Worm (Caenorhabditis elegans) whole organism, mixed stage, embryonic: ENCODE data around the gene F09F7.5.

Source experiments
- M03D4.4 ChIP-seq: sonication (generic microtip); optimal IDR thresholded peaks from 2 replicates; lab custom pipeline; 2017; ENCODE audit warnings: mild to moderate bottlenecking, missing genetic modification characterization, missing compliant biosample characterization
- bed-3 ChIP-seq: fragments of 200-800 bp; sonication (Bioruptor generic); optimal IDR thresholded peaks from 3 replicates; lab custom pipeline; 2018; ENCODE audit warnings: mild to moderate bottlenecking, missing genetic modification characterization, moderate library complexity, missing compliant biosample characterization
- blmp-1 ChIP-seq: fragments of 150-350 bp; optimal IDR thresholded peaks from 2 replicates; lab custom pipeline; 2014; ENCODE audit warnings: missing biosample characterization, missing genetic modification characterization
- ceh-39 ChIP-seq: fragments of 150-350 bp; optimal IDR thresholded peaks from 2 replicates; lab custom pipeline; 2014; ENCODE audit warnings: missing biosample characterization, missing genetic modification characterization
- ceh-43 ChIP-seq: fragments of 200-800 bp; sonication (Bioruptor generic); optimal IDR thresholded peaks from 2 replicates; lab custom pipeline; 2018; ENCODE audit warnings: mild to moderate bottlenecking, missing genetic modification characterization, moderate library complexity, missing compliant biosample characterization
- ceh-83 ChIP-seq: fragments of 200-800 bp; sonication (Bioruptor generic); optimal IDR thresholded peaks from 2 replicates; lab custom pipeline; 2018; ENCODE audit warnings: mild to moderate bottlenecking, missing genetic modification characterization, missing compliant biosample characterization
- ces-1 ChIP-seq: fragments of 150-350 bp; optimal IDR thresholded peaks from 2 replicates; lab custom pipeline; 2014; ENCODE audit warnings: missing biosample characterization, missing genetic modification reagents, missing genetic modification characterization
- cnd-1 ChIP-seq: fragments of 200-800 bp; sonication (Bioruptor generic); optimal IDR thresholded peaks from 2 replicates; lab custom pipeline; 2018; ENCODE audit warnings: mild to moderate bottlenecking, missing genetic modification characterization, missing compliant biosample characterization
- drap-1 ChIP-seq: fragments of 200-800 bp; sonication (Bioruptor generic); optimal IDR thresholded peaks from 3 replicates; lab custom pipeline; 2018; ENCODE audit warnings: mild to moderate bottlenecking, missing genetic modification characterization, missing compliant biosample characterization
- elt-1 ChIP-seq: sonication (generic microtip); optimal IDR thresholded peaks from 2 replicates; lab custom pipeline; 2017; ENCODE audit warnings: missing genetic modification characterization, mild to moderate bottlenecking, missing compliant biosample characterization, antibody characterized with exemption, moderate library complexity, borderline replicate concordance; ENCODE audit not compliant: insufficient read depth
- elt-3 ChIP-seq: fragments of 150-350 bp; optimal IDR thresholded peaks from 2 replicates; lab custom pipeline; 2014; ENCODE audit warnings: missing biosample characterization, missing genetic modification characterization
- flh-1 ChIP-seq: fragments of 200-800 bp; sonication (Bioruptor generic); optimal IDR thresholded peaks from 2 replicates; lab custom pipeline; 2018; ENCODE audit warnings: mild to moderate bottlenecking, missing genetic modification characterization, moderate library complexity, missing compliant biosample characterization
- ham-2 ChIP-seq: fragments of 200-800 bp; sonication (Bioruptor generic); optimal IDR thresholded peaks from 2 replicates; lab custom pipeline; 2018; ENCODE audit warnings: mild to moderate bottlenecking, missing genetic modification characterization, missing compliant biosample characterization
- hlh-1 ChIP-seq: fragments of 150-350 bp; optimal IDR thresholded peaks from 2 replicates; lab custom pipeline; 2014; ENCODE audit warnings: missing biosample characterization, missing genetic modification reagents, missing genetic modification characterization
- lin-13 ChIP-seq: fragments of 150-350 bp; optimal IDR thresholded peaks from 2 replicates; lab custom pipeline; 2014; ENCODE audit warnings: missing biosample characterization, missing genetic modification characterization
- mab-5 ChIP-seq: fragments of 150-350 bp; optimal IDR thresholded peaks from 2 replicates; lab custom pipeline; 2014; ENCODE audit warnings: missing biosample characterization, missing genetic modification characterization
- mep-1 ChIP-seq: fragments of 150-350 bp; optimal IDR thresholded peaks from 2 replicates; lab custom pipeline; 2017; ENCODE audit warnings: missing biosample characterization, missing genetic modification reagents, missing genetic modification characterization, inconsistent platforms
- mls-2 ChIP-seq: sonication (generic microtip); optimal IDR thresholded peaks from 2 replicates; lab custom pipeline; 2016; ENCODE audit warnings: mild to moderate bottlenecking, missing genetic modification characterization, moderate library complexity, missing compliant biosample characterization
- nhr-12 ChIP-seq: fragments of 150-350 bp; optimal IDR thresholded peaks from 2 replicates; lab custom pipeline; 2014; ENCODE audit warnings: missing biosample characterization, missing genetic modification characterization
- nhr-2 ChIP-seq: fragments of 150-350 bp; optimal IDR thresholded peaks from 2 replicates; lab custom pipeline; 2014; ENCODE audit warnings: missing biosample characterization, missing genetic modification characterization
- nhr-237 ChIP-seq: fragments of 150-350 bp; optimal IDR thresholded peaks from 2 replicates; lab custom pipeline; 2014; ENCODE audit warnings: missing biosample characterization, missing genetic modification characterization
- nhr-28 ChIP-seq: fragments of 150-350 bp; optimal IDR thresholded peaks from 2 replicates; lab custom pipeline; 2014; ENCODE audit warnings: missing biosample characterization, missing genetic modification characterization
- sem-2 ChIP-seq: fragments of 200-800 bp; sonication (Bioruptor generic); optimal IDR thresholded peaks from 2 replicates; lab custom pipeline; 2018; ENCODE audit warnings: mild to moderate bottlenecking, missing genetic modification characterization, missing compliant biosample characterization
- snpc-4 ChIP-seq: fragments of 150-350 bp; optimal IDR thresholded peaks from 2 replicates; lab custom pipeline; 2014; ENCODE audit warnings: missing biosample characterization, missing genetic modification characterization
- sptf-1 ChIP-seq: sonication (generic microtip); optimal IDR thresholded peaks from 2 replicates; lab custom pipeline; 2017; ENCODE audit warnings: mild to moderate bottlenecking, missing genetic modification characterization, moderate library complexity, missing compliant biosample characterization
- tbx-8 ChIP-seq: fragments of 200-800 bp; sonication (Bioruptor generic); optimal IDR thresholded peaks from 2 replicates; lab custom pipeline; 2018; ENCODE audit warnings: mild to moderate bottlenecking, missing genetic modification characterization, moderate library complexity, missing compliant biosample characterization
- unc-120 ChIP-seq: sonication (generic microtip); optimal IDR thresholded peaks from 2 replicates; lab custom pipeline; 2017; ENCODE audit warnings: missing genetic modification characterization, missing compliant biosample characterization; ENCODE audit not compliant: poor library complexity, severe bottlenecking
- unc-39 ChIP-seq: fragments of 150-350 bp; optimal IDR thresholded peaks from 2 replicates; lab custom pipeline; 2014; ENCODE audit warnings: missing biosample characterization, missing genetic modification characterization
- unc-62 ChIP-seq: fragments of 150-350 bp; optimal IDR thresholded peaks from 2 replicates; lab custom pipeline; 2014; ENCODE audit warnings: missing biosample characterization, missing genetic modification reagents, missing genetic modification characterization
- zip-8 ChIP-seq: fragments of 150-350 bp; optimal IDR thresholded peaks from 2 replicates; lab custom pipeline; 2014; ENCODE audit warnings: missing biosample characterization, missing genetic modification characterization

F09F7.5 gene

ce11 chrIII:5506023-5506597 is 40.7 kb upstream of the F09F7.5 start:
- TF ChIP-seq mep-1 (tag; lab: Kevin White, UChicago) = no peak
- no peak for TF ChIP-seq ham-2
- no peak for TF ChIP-seq drap-1 (GFP tag; lab: Kevin White, UChicago)
- no peak for TF ChIP-seq ceh-83 (GFP tag; lab: Kevin White, UChicago)
- no peak for TF ChIP-seq nhr-237
- TF ChIP-seq unc-62 = no peak
- peak; percentile 18 for TF ChIP-seq M03D4.4

ce11 chrIII:5506936-5507335 is 39.9 kb upstream of the F09F7.5 start:
- TF ChIP-seq drap-1 (GFP tag; lab: Kevin White, UChicago) (no peak), mep-1 (tag; lab: Kevin White, UChicago) (no peak), ham-2 (no peak), lin-13 (tag; lab: Kevin White, UChicago) (no peak), sem-2 (no peak), unc-120 (tag; lab: Kevin White, UChicago) (no peak), nhr-2 (tag; lab: Kevin White, UChicago) (no peak)

- TF ChIP-seq nhr-2 (tag; lab: Kevin White, UChicago) = no peak
- no peak for TF ChIP-seq tbx-8 (GFP tag; lab: Kevin White, UChicago)
- TF ChIP-seq unc-39 (tag; lab: Kevin White, UChicago) = no peak
- no peak for TF ChIP-seq unc-62
- no peak for TF ChIP-seq ceh-39
- no peak for TF ChIP-seq bed-3
- no peak for TF ChIP-seq M03D4.4
- TF ChIP-seq unc-120 (tag; lab: Kevin White, UChicago) = no peak
- TF ChIP-seq sem-2 = no peak
- TF ChIP-seq blmp-1 (tag; lab: Kevin White, UChicago) = no peak
- TF ChIP-seq lin-13 (tag; lab: Kevin White, UChicago) = no peak
- no peak for TF ChIP-seq nhr-237
- no peak for TF ChIP-seq hlh-1 (tag; lab: Kevin White, UChicago)
- no peak for TF ChIP-seq cnd-1 (tag; lab: Kevin White, UChicago)
- TF ChIP-seq mab-5 (tag; lab: Kevin White, UChicago) = no peak
- TF ChIP-seq elt-1 (tag; lab: Kevin White, UChicago) = no peak
- no peak for TF ChIP-seq nhr-28 (tag; lab: Kevin White, UChicago)
- no peak for TF ChIP-seq ces-1 (GFP tag; lab: Kevin White, UChicago)
- no peak for TF ChIP-seq drap-1 (GFP tag; lab: Kevin White, UChicago)
- TF ChIP-seq, all 35 proteins: peak for 0
Observed at ce11 chrIII:5508669-5509068, 38.1 kb upstream of the F09F7.5 start, which contains the start of gene D1044.7. Gene D1044.7, minus strand, starts transcription at chrIII:5508769.

- no peak for TF ChIP-seq sptf-1
- TF ChIP-seq snpc-4 (tag; lab: Kevin White, UChicago) = no peak
- no peak for TF ChIP-seq mab-5 (tag; lab: Kevin White, UChicago)
- TF ChIP-seq nhr-2 (tag; lab: Kevin White, UChicago) = no peak
- no peak for TF ChIP-seq M03D4.4
- TF ChIP-seq nhr-28 (tag; lab: Kevin White, UChicago) = no peak
- no peak for TF ChIP-seq drap-1 (GFP tag; lab: Kevin White, UChicago)
- TF ChIP-seq flh-1 (GFP tag; lab: Kevin White, UChicago) = no peak
- TF ChIP-seq elt-1 (tag; lab: Kevin White, UChicago) = no peak
- no peak for TF ChIP-seq hlh-1 (tag; lab: Kevin White, UChicago)
- TF ChIP-seq unc-39 (tag; lab: Kevin White, UChicago) = no peak
- TF ChIP-seq ceh-43 = no peak
- TF ChIP-seq ces-1 (GFP tag; lab: Kevin White, UChicago) = no peak
- TF ChIP-seq, all 35 proteins: peak for 0
Observed at ce11 chrIII:5512502-5512901, 34.3 kb upstream of the F09F7.5 start, which contains the start of gene pqn-25. Gene pqn-25, minus strand, starts transcription at chrIII:5512602.

DNA sequence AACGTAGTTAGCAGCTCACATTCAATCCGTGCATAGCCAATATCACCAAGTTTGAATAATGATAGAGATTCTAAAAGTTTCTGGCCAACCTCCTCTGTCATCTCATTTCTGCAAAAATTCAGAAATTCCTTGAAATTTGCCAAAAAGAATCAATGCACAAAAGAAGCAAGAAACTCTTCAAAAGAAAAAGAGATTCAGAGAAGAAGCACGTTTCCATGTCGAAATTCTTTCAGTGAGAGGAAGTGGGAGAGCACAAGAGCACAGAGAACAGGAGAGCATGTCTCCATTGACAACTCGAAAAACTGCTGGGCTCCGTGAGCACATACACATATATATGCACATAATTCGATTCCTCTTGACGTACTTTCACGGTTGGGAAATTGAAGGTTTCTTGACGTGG is 29.4 kb upstream of the F09F7.5 start, which contains the start of gene nekl-4:
Gene nekl-4 (minus strand): TSS at position 101 of the 400 bp plus-strand sequence.
- no peak for TF ChIP-seq zip-8 (tag; lab: Kevin White, UChicago)
- no peak for TF ChIP-seq nhr-12 (tag; lab: Kevin White, UChicago)
- TF ChIP-seq hlh-1 (tag; lab: Kevin White, UChicago) = no peak
- no peak for TF ChIP-seq unc-62
- no peak for TF ChIP-seq ham-2
- TF ChIP-seq M03D4.4 = no peak
- no peak for TF ChIP-seq flh-1 (GFP tag; lab: Kevin White, UChicago)
- no peak for TF ChIP-seq elt-3 (tag; lab: Kevin White, UChicago)
- no peak for TF ChIP-seq blmp-1 (tag; lab: Kevin White, UChicago)
- TF ChIP-seq cnd-1 (tag; lab: Kevin White, UChicago) = no peak
- no peak for TF ChIP-seq drap-1 (GFP tag; lab: Kevin White, UChicago)
- no peak for TF ChIP-seq mls-2
- no peak for TF ChIP-seq unc-120 (tag; lab: Kevin White, UChicago)
